Fruit fly (Drosophila melanogaster) whole organism, prepupa: ENCODE measurements around the gene CG31635.
A peak's percentile ranks its signal among the peaks of the same experiment; 100 is the strongest.

ENCODE experiments used
- Blimp-1 ChIP-seq: fragments of 200-800 bp; sonication (Bioruptor generic); optimal IDR thresholded peaks from 3 replicates; lab custom pipeline; 2017; ENCODE audit warnings: missing biosample characterization, missing genetic modification characterization, mild to moderate bottlenecking, moderate library complexity, missing genetic modification reagents
- CG10669 ChIP-seq: fragments of 200-800 bp; sonication (Bioruptor generic); optimal IDR thresholded peaks from 3 replicates; lab custom pipeline; 2018; ENCODE audit warnings: missing biosample characterization, mild to moderate bottlenecking, missing genetic modification characterization, moderate library complexity
- CG11294 ChIP-seq: fragments of 200-800 bp; sonication (Bioruptor generic); IDR thresholded peaks from 2 replicates; pipeline ENCODE4 v1.3.6; 2022; ENCODE audit warnings: missing biosample characterization, missing genetic modification characterization
- CG11762 ChIP-seq: fragments of 200-800 bp; sonication (Bioruptor generic); optimal IDR thresholded peaks from 3 replicates; lab custom pipeline; 2016; ENCODE audit warnings: missing biosample characterization, missing genetic modification characterization; ENCODE audit not compliant: insufficient read depth
- CG11902 ChIP-seq: fragments of 200-800 bp; sonication (Bioruptor generic); optimal IDR thresholded peaks from 3 replicates; lab custom pipeline; 2016; ENCODE audit warnings: missing biosample characterization, missing genetic modification characterization
- CG15336 ChIP-seq: fragments of 200-800 bp; sonication (Bioruptor generic); IDR thresholded peaks from 2 replicates; pipeline ENCODE4 v1.3.6; 2022; ENCODE audit warnings: missing biosample characterization, missing genetic modification characterization
- CG1621 ChIP-seq: fragments of 200-800 bp; sonication (Bioruptor generic); optimal IDR thresholded peaks from 3 replicates; lab custom pipeline; 2018; ENCODE audit warnings: missing biosample characterization, mild to moderate bottlenecking, missing genetic modification characterization
- CG3032 ChIP-seq: fragments of 200-800 bp; optimal IDR thresholded peaks from 2 replicates; lab custom pipeline; 2019; ENCODE audit warnings: missing biosample characterization, mild to moderate bottlenecking, missing genetic modification characterization, moderate library complexity
- CG32006 ChIP-seq: fragments of 200-800 bp; sonication (Bioruptor generic); optimal IDR thresholded peaks from 3 replicates; lab custom pipeline; 2017; ENCODE audit warnings: missing biosample characterization, mild to moderate bottlenecking, missing genetic modification characterization
- CG34406 ChIP-seq: fragments of 200-800 bp; sonication (Bioruptor generic); optimal IDR thresholded peaks from 3 replicates; lab custom pipeline; 2016; ENCODE audit warnings: missing biosample characterization, missing genetic modification characterization
- CG3919 ChIP-seq: fragments of 200-800 bp; sonication (Bioruptor generic); optimal IDR thresholded peaks from 3 replicates; lab custom pipeline; 2016; ENCODE audit warnings: missing biosample characterization, missing genetic modification characterization
- CG4318 ChIP-seq: fragments of 200-800 bp; sonication (Bioruptor generic); optimal IDR thresholded peaks from 3 replicates; lab custom pipeline; 2017; ENCODE audit warnings: missing biosample characterization, mild to moderate bottlenecking, missing genetic modification characterization
- CG6276 ChIP-seq: fragments of 200-800 bp; sonication (Bioruptor generic); optimal IDR thresholded peaks from 2 replicates; lab custom pipeline; 2017; ENCODE audit warnings: missing biosample characterization, mild to moderate bottlenecking, missing genetic modification characterization
- CG6808 ChIP-seq: fragments of 200-800 bp; sonication (Bioruptor generic); optimal IDR thresholded peaks from 3 replicates; lab custom pipeline; 2017; ENCODE audit warnings: missing biosample characterization, missing genetic modification characterization, mild to moderate bottlenecking, moderate library complexity, missing genetic modification reagents
- CG6854 ChIP-seq: fragments of 200-800 bp; sonication (Bioruptor generic); optimal IDR thresholded peaks from 2 replicates; lab custom pipeline; 2017; ENCODE audit warnings: missing biosample characterization, mild to moderate bottlenecking, missing genetic modification characterization
- CG8119 ChIP-seq: fragments of 200-800 bp; sonication (Bioruptor generic); IDR thresholded peaks from 3 replicates; pipeline ENCODE4 v1.3.6; 2022; ENCODE audit warnings: missing biosample characterization, missing genetic modification characterization
- CG8319 ChIP-seq: fragments of 200-800 bp; sonication (Bioruptor generic); optimal IDR thresholded peaks from 3 replicates; lab custom pipeline; 2016; ENCODE audit warnings: missing biosample characterization, missing genetic modification characterization
- CG9139 ChIP-seq: fragments of 200-800 bp; sonication (Bioruptor generic); optimal IDR thresholded peaks from 3 replicates; lab custom pipeline; 2017; ENCODE audit warnings: missing biosample characterization, mild to moderate bottlenecking, missing genetic modification characterization
- Eip78C ChIP-seq: fragments of 200-800 bp; sonication (Bioruptor generic); peaks from one replicate; lab custom pipeline; 2016; ENCODE audit warnings: missing biosample characterization, missing genetic modification characterization
- Eip93F ChIP-seq: fragments of 200-800 bp; sonication (Bioruptor generic); optimal IDR thresholded peaks from 2 replicates; lab custom pipeline; 2016; ENCODE audit warnings: missing biosample characterization, mild to moderate bottlenecking, missing genetic modification characterization
- Ets21C ChIP-seq: fragments of 200-800 bp; sonication (Bioruptor generic); optimal IDR thresholded peaks from 3 replicates; lab custom pipeline; 2016; ENCODE audit warnings: missing biosample characterization, missing genetic modification characterization
- Ets96B ChIP-seq: fragments of 200-800 bp; optimal IDR thresholded peaks from 2 replicates; lab custom pipeline; 2019; ENCODE audit warnings: missing biosample characterization, mild to moderate bottlenecking, missing genetic modification characterization, moderate library complexity
- Gug ChIP-seq: fragments of 200-800 bp; sonication (Bioruptor generic); IDR thresholded peaks from 2 replicates; pipeline ENCODE4 v1.3.6; 2022; ENCODE audit warnings: missing biosample characterization, missing genetic modification characterization
- Hr38 ChIP-seq: sonication (Bioruptor generic); optimal IDR thresholded peaks from 2 replicates; lab custom pipeline; 2016; ENCODE audit warnings: missing biosample characterization, missing genetic modification characterization
- Hr4 ChIP-seq: fragments of 200-800 bp; sonication (Bioruptor generic); optimal IDR thresholded peaks from 3 replicates; lab custom pipeline; 2016; ENCODE audit warnings: missing biosample characterization, missing genetic modification characterization
- Lpt ChIP-seq: fragments of 200-800 bp; sonication (Bioruptor generic); optimal IDR thresholded peaks from 3 replicates; lab custom pipeline; 2016; ENCODE audit warnings: missing biosample characterization, missing genetic modification characterization
- Met ChIP-seq: fragments of 200-800 bp; sonication (Bioruptor generic); optimal IDR thresholded peaks from 3 replicates; lab custom pipeline; 2016; ENCODE audit warnings: missing biosample characterization, missing genetic modification characterization
- Smox ChIP-seq: fragments of 200-800 bp; sonication (Bioruptor generic); optimal IDR thresholded peaks from 3 replicates; lab custom pipeline; 2016; ENCODE audit warnings: missing biosample characterization, missing genetic modification characterization
- Sox102F ChIP-seq: fragments of 200-800 bp; sonication (Bioruptor generic); optimal IDR thresholded peaks from 2 replicates; lab custom pipeline; 2016; ENCODE audit warnings: missing biosample characterization, mild to moderate bottlenecking, missing genetic modification characterization
- Sox14 ChIP-seq: fragments of 200-800 bp; sonication (Bioruptor generic); optimal IDR thresholded peaks from 3 replicates; lab custom pipeline; 2016; ENCODE audit warnings: missing biosample characterization, missing genetic modification characterization
- achi ChIP-seq: fragments of 200-800 bp; sonication (Bioruptor generic); optimal IDR thresholded peaks from 3 replicates; lab custom pipeline; 2016; ENCODE audit warnings: missing biosample characterization, missing genetic modification characterization
- acj6 ChIP-seq: fragments of 200-800 bp; sonication (Bioruptor generic); optimal IDR thresholded peaks from 3 replicates; lab custom pipeline; 2016; ENCODE audit warnings: missing biosample characterization, missing genetic modification characterization
- cyc ChIP-seq: fragments of 200-800 bp; sonication (Bioruptor generic); optimal IDR thresholded peaks from 3 replicates; lab custom pipeline; 2016; ENCODE audit warnings: missing biosample characterization, missing genetic modification characterization
- dsx ChIP-seq: fragments of 200-800 bp; optimal IDR thresholded peaks from 3 replicates; lab custom pipeline; 2019; ENCODE audit warnings: missing biosample characterization, mild to moderate bottlenecking, missing genetic modification characterization, moderate library complexity; ENCODE audit not compliant: poor library complexity, severe bottlenecking
- eg ChIP-seq: fragments of 200-800 bp; sonication (Bioruptor generic); IDR thresholded peaks from 3 replicates; pipeline ENCODE4 v1.3.6; 2022; ENCODE audit warnings: missing biosample characterization, missing genetic modification characterization
- esn ChIP-seq: fragments of 200-800 bp; sonication (Bioruptor generic); optimal IDR thresholded peaks from 2 replicates; lab custom pipeline; 2016; ENCODE audit warnings: missing biosample characterization, mild to moderate bottlenecking, missing genetic modification characterization, moderate library complexity
- fd59A ChIP-seq: fragments of 200-800 bp; sonication (Bioruptor generic); optimal IDR thresholded peaks from 2 replicates; lab custom pipeline; 2017; ENCODE audit warnings: missing biosample characterization, mild to moderate bottlenecking, missing genetic modification characterization, missing genetic modification reagents
- fd85E ChIP-seq: fragments of 200-800 bp; sonication (Bioruptor generic); optimal IDR thresholded peaks from 3 replicates; lab custom pipeline; 2016; ENCODE audit warnings: missing biosample characterization, missing genetic modification characterization
- fkh ChIP-seq: fragments of 200-800 bp; sonication (Bioruptor generic); optimal IDR thresholded peaks from 3 replicates; lab custom pipeline; 2017; ENCODE audit warnings: missing biosample characterization, mild to moderate bottlenecking, missing genetic modification characterization, moderate library complexity
- lz ChIP-seq: fragments of 200-800 bp; sonication (Bioruptor generic); optimal IDR thresholded peaks from 3 replicates; lab custom pipeline; 2016; ENCODE audit warnings: missing biosample characterization, missing genetic modification characterization
- salr ChIP-seq, 2 experiments: fragments of 200-800 bp; sonication (Bioruptor generic); optimal IDR thresholded peaks; 3 replicates each; lab custom pipeline; 2016 to 2018; ENCODE audit warnings: missing biosample characterization in 2 of 2, missing genetic modification characterization in 2 of 2, mild to moderate bottlenecking in 1 of 2
- svp ChIP-seq: fragments of 200-800 bp; sonication (Bioruptor generic); peaks from one replicate; lab custom pipeline; 2016; ENCODE audit warnings: missing biosample characterization, missing genetic modification characterization
- topi ChIP-seq: fragments of 200-800 bp; sonication (Bioruptor generic); optimal IDR thresholded peaks from 3 replicates; lab custom pipeline; 2016; ENCODE audit warnings: missing biosample characterization, missing genetic modification characterization
- vri ChIP-seq: fragments of 200-800 bp; sonication (Bioruptor generic); optimal IDR thresholded peaks from 3 replicates; lab custom pipeline; 2016; ENCODE audit warnings: missing biosample characterization, mild to moderate bottlenecking, missing genetic modification characterization

The CG31635 gene

dm6 chr2L:6673211-6674012 is 24.5 kb upstream of the CG31635 start, which contains the start of gene Spn27A (continued):
- TF ChIP-seq CG10669 (GFP tag; lab: Kevin White, UChicago) (no peak), Sox102F (no peak), topi (GFP tag; lab: Kevin White, UChicago) (peak; percentile 72), Hr4 (peak; percentile 88), vri (peak; percentile 83), Eip93F (no peak), CG3032 (tag; lab: Kevin White, UChicago) (peak; percentile 73), Eip78C (GFP tag; lab: Kevin White, UChicago) (peak; percentile 93), Lpt (no peak), svp (GFP tag; lab: Kevin White, UChicago) (no peak), CG11762 (peak; percentile 60), fd85E (GFP tag; lab: Kevin White, UChicago) (peak; percentile 16), lz (peak; percentile 75), Blimp-1 (GFP tag; lab: Kevin White, UChicago) (peak; percentile 20), CG34406 (GFP tag; lab: Kevin White, UChicago) (no peak), Met (GFP tag; lab: Kevin White, UChicago) (no peak), Ets96B (tag; lab: Kevin White, UChicago) (peak; percentile 76), CG4318 (GFP tag; lab: Kevin White, UChicago) (no peak), CG9139 (peak; percentile 68), CG8319 (GFP tag; lab: Kevin White, UChicago) (peak; percentile 49), dsx (GFP tag; lab: Kevin White, UChicago) (no peak), fd59A (GFP tag; lab: Kevin White, UChicago) (peak; percentile 60), CG11294 (GFP tag; lab: Robert Waterston, UW) (peak; percentile 52; the same call in 1 of the 2 replicates), CG3919 (GFP tag; lab: Kevin White, UChicago) (no peak), CG6808 (no peak), Ets21C (peak; percentile 45), CG11902 (GFP tag; lab: Kevin White, UChicago) (no peak), CG6854 (GFP tag; lab: Kevin White, UChicago) (peak; percentile 73), CG15336 (GFP tag; lab: Robert Waterston, UW) (peak; percentile 79), Smox (no peak), eg (GFP tag; lab: Robert Waterston, UW) (peak; percentile 82), cyc (peak; percentile 68), fkh (GFP tag; lab: Kevin White, UChicago) (peak; percentile 33), Sox14 (peak; percentile 85), esn (GFP tag; lab: Kevin White, UChicago) (peak; percentile 78), CG6276 (no peak), achi (no peak), acj6 (peak; percentile 78), Gug (GFP tag; lab: Robert Waterston, UW) (peak; percentile 71), CG1621 (peak; percentile 23)

- TF ChIP-seq dsx (GFP tag; lab: Kevin White, UChicago) = no peak
- peak; percentile 55 for TF ChIP-seq svp (GFP tag; lab: Kevin White, UChicago)
- no peak for TF ChIP-seq CG8119
- TF ChIP-seq Met (GFP tag; lab: Kevin White, UChicago) = no peak
- TF ChIP-seq CG3032 (tag; lab: Kevin White, UChicago) = no peak
- no peak for TF ChIP-seq cyc
- TF ChIP-seq Hr38 (GFP tag; lab: Kevin White, UChicago) = no peak
- no peak for TF ChIP-seq vri
- no peak for TF ChIP-seq CG11902 (GFP tag; lab: Kevin White, UChicago)
- no peak for TF ChIP-seq achi
- peak; percentile 11 for TF ChIP-seq fkh (GFP tag; lab: Kevin White, UChicago)
- no peak for TF ChIP-seq salr (GFP tag; optimal IDR thresholded peaks at IDR 0.05; lab: Kevin White, UChicago)
- TF ChIP-seq esn (GFP tag; lab: Kevin White, UChicago) = no peak
- no peak for TF ChIP-seq CG32006
- TF ChIP-seq, all 60 proteins: peak for 2
Measured at dm6 chr2L:6671409-6671808, 22.5 kb upstream of the CG31635 start.
